Worm (Caenorhabditis elegans) whole organism, late embryonic: ENCODE data around the gene rpn-7.

Experiments
- ama-1 ChIP-seq: fragments of 150-350 bp; optimal IDR thresholded peaks from 2 replicates; lab custom pipeline; 2014
- ceh-2 ChIP-seq: sonication (generic microtip); optimal IDR thresholded peaks from 2 replicates; lab custom pipeline; 2016; ENCODE audit warnings: missing genotype, missing genetic modification characterization, missing compliant biosample characterization
- ceh-6 ChIP-seq: fragments of 200-800 bp; sonication (Bioruptor generic); optimal IDR thresholded peaks from 2 replicates; lab custom pipeline; 2018; ENCODE audit warnings: mild to moderate bottlenecking, missing genetic modification characterization, missing compliant biosample characterization
- eyg-1 ChIP-seq: sonication (generic microtip); optimal IDR thresholded peaks from 2 replicates; lab custom pipeline; 2016; ENCODE audit warnings: missing genotype, missing genetic modification characterization, missing compliant biosample characterization
- gmeb-2 ChIP-seq: sonication (generic microtip); optimal IDR thresholded peaks from 2 replicates; lab custom pipeline; 2016; ENCODE audit warnings: missing genetic modification characterization, inconsistent platforms, missing compliant biosample characterization
- lin-11 ChIP-seq: fragments of 200-800 bp; sonication (Bioruptor generic); optimal IDR thresholded peaks from 2 replicates; lab custom pipeline; 2018; ENCODE audit warnings: mild to moderate bottlenecking, missing genetic modification characterization, missing compliant biosample characterization
- mec-3 ChIP-seq: sonication (generic microtip); optimal IDR thresholded peaks from 2 replicates; lab custom pipeline; 2016; ENCODE audit warnings: borderline replicate concordance, missing genetic modification characterization, missing compliant biosample characterization
- pha-4 ChIP-seq: fragments of 150-350 bp; optimal IDR thresholded peaks from 2 replicates; lab custom pipeline; 2018; ENCODE audit warnings: missing biosample characterization, missing genetic modification reagents, missing genetic modification characterization
- rnt-1 ChIP-seq: sonication (generic microtip); optimal IDR thresholded peaks from 2 replicates; lab custom pipeline; 2016; ENCODE audit warnings: missing genetic modification characterization, missing compliant biosample characterization
- sox-4 ChIP-seq: sonication (generic microtip); optimal IDR thresholded peaks from 2 replicates; lab custom pipeline; 2017; ENCODE audit warnings: mild to moderate bottlenecking, missing genetic modification characterization, inconsistent platforms, missing compliant biosample characterization
- unc-86 ChIP-seq: sonication (generic microtip); optimal IDR thresholded peaks from 2 replicates; lab custom pipeline; 2016; ENCODE audit warnings: missing genetic modification characterization, missing compliant biosample characterization

DNA sequence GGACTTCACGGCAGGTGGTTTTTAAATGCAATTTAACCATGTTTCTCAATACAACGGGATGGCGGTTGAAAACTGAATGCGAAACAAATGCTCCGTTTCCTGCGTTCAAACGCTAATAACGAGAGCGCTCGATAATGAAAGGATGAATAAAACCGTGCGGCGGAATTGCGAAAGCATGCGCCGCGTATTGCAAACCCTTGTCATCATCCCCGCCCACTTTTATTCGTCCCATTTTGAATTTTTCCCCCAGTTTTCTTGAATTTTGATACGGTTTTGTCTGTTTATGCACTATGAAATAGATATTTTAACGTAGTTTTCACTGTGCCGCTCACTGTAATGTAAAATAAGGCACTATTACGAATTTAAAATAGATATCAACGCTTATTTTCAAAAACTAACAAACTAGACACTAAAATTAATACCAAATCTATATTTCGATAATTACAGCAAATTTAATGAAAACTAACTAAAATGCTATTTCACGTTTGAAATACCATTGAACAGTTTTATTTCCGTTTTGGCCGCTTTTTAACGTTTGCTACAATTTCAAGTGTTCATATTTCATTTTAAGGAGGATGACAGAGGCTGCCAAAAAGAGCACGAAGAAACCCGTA lies at the start of gene rpn-7, which contains the start of gene F49C12.9:
- TF ChIP-seq ama-1 (lab: Kevin White, UChicago) (no peak), lin-11 (tag; lab: Kevin White, UChicago) (peak; percentile 25), gmeb-2 (tag; lab: Kevin White, UChicago) (no peak), mec-3 (tag; lab: Kevin White, UChicago) (no peak), pha-4 (tag; lab: Kevin White, UChicago) (no peak), rnt-1 (tag; lab: Kevin White, UChicago) (peak; percentile 42), ceh-6 (GFP tag; lab: Kevin White, UChicago) (peak; percentile 64), sox-4 (tag; lab: Kevin White, UChicago) (no peak), ceh-2 (tag; lab: Kevin White, UChicago) (peak; percentile 62), eyg-1 (tag; lab: Kevin White, UChicago) (peak; percentile 28), unc-86 (tag; lab: Kevin White, UChicago) (peak; percentile 55)
